Fruit fly (Drosophila melanogaster): ENCODE data around the gene tefu.

The tefu gene

DNA sequence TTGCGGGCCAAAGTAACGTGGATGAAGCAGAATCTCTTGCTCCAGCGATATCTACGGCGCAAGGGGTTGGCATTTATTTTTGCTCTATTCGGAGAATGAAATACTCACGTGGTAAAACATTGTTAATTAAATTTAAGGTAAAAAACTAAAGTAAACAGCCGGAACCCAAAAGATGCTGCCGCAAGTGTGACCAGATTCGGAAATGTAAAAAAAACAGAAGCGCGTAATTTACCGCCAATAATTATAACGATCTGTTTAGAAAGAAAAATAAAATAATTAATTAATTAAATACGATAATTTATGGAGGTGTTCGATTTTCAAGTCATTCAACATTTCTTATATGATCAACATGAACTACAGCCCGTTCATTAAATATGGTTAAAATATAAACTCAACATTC lies 19.1 kb downstream of the tefu start, which contains the start of gene Polr2G:
TSS of gene Polr2G (minus strand) at position 208 of the 400 bp plus-strand sequence.
- TF ChIP-seq CG12605 (GFP tag; IDR thresholded peaks at IDR 0.05) (no peak), CG4496 (GFP tag; IDR thresholded peaks at IDR 0.05) (no peak), CG14655 (GFP tag; optimal IDR thresholded peaks at IDR 0.05) (no peak), CG15710 (tag; optimal IDR thresholded peaks at IDR 0.05) (no peak), CG8301 (tag; optimal IDR thresholded peaks at IDR 0.05) (no peak), fd96Ca (GFP tag; IDR thresholded peaks at IDR 0.05) (no peak), CG13204 (GFP tag; optimal IDR thresholded peaks at IDR 0.05) (no peak), Pif1B (GFP tag; optimal IDR thresholded peaks at IDR 0.05) (no peak), gl (tag; optimal IDR thresholded peaks at IDR 0.05) (no peak), EcR (GFP tag; optimal IDR thresholded peaks at IDR 0.05) (no peak), CG9948 (tag; optimal IDR thresholded peaks at IDR 0.05) (no peak), CG17806 (tag; optimal IDR thresholded peaks at IDR 0.05) (no peak), D1 (tag; optimal IDR thresholded peaks at IDR 0.05) (no peak), Ets98B (GFP tag; IDR thresholded peaks at IDR 0.05) (no peak), CG32121 (GFP tag; IDR thresholded peaks at IDR 0.05) (no peak), rn (GFP tag; IDR thresholded peaks at IDR 0.05) (no peak)

DNA sequence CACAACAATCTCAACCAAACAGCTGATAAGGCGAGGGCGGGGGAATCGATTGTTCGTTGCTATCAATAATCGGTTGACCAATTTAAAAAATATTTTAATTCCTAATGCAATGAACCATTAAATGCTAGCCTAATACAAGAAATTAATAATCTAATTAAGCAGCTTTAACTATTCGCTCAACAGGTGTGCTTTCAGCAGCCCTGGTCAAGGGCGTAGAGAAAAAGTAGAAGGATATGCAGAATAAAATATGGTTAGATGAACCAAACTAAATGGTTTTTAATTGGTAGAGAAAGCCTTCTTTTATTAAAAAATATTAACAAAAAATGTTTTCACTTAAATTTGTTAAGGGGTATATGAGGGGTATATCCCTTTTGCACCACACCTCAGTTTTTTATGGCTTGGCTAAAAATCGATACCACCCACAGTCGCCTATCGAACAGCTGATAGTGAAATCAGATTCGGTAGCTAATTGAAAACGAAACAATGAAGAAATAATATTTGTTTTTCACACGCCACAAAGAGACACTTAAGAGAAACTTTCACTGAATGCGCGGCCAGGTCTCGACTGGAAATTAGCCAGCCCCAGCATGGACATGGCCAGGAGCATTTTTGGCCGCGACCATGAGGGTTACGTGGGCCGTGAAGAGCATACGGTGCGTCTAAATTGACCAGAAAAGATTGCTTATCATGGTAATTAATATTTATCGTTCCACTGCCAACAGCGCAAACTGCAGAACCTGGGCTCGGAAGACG lies 23.0 kb downstream of the tefu start, which contains the start of the genes SIDL and CG12241:
TSS of gene SIDL (minus strand) at position 51 of the 753 bp plus-strand sequence.
TSS of gene CG12241 (plus strand) at position 433 of the 753 bp plus-strand sequence.
- TF ChIP-seq CG15710 (tag; optimal IDR thresholded peaks at IDR 0.05) (peak; percentile 66), CG34367 (tag; optimal IDR thresholded peaks at IDR 0.05) (no peak), gl (tag; optimal IDR thresholded peaks at IDR 0.05) (peak; percentile 77), CG8301 (tag; optimal IDR thresholded peaks at IDR 0.05) (peak; percentile 90), CG9948 (tag; optimal IDR thresholded peaks at IDR 0.05) (peak; percentile 86), CG12605 (GFP tag; IDR thresholded peaks at IDR 0.05) (peak; percentile 97), D1 (tag; optimal IDR thresholded peaks at IDR 0.05) (no peak), rn (GFP tag; IDR thresholded peaks at IDR 0.05) (peak; percentile 98), CG8159 (tag; optimal IDR thresholded peaks at IDR 0.05) (peak; percentile 93), Snoo (tag; optimal IDR thresholded peaks at IDR 0.05) (peak; percentile 95), Ets98B (GFP tag; IDR thresholded peaks at IDR 0.05) (peak; percentile 98), CG13204 (GFP tag; optimal IDR thresholded peaks at IDR 0.05) (no peak), CG14655 (GFP tag; optimal IDR thresholded peaks at IDR 0.05) (no peak), CG32121 (GFP tag; IDR thresholded peaks at IDR 0.05) (peak; percentile 97), CG17806 (tag; optimal IDR thresholded peaks at IDR 0.05) (peak; percentile 92), CG10348 (GFP tag; IDR thresholded peaks at IDR 0.05) (no peak), CG4496 (GFP tag; IDR thresholded peaks at IDR 0.05) (peak; percentile 99), fd96Ca (GFP tag; IDR thresholded peaks at IDR 0.05) (peak; percentile 96), Pif1B (GFP tag; optimal IDR thresholded peaks at IDR 0.05) (no peak), EcR (GFP tag; optimal IDR thresholded peaks at IDR 0.05) (no peak), Pif1A (GFP tag; optimal IDR thresholded peaks at IDR 0.05) (no peak)

DNA sequence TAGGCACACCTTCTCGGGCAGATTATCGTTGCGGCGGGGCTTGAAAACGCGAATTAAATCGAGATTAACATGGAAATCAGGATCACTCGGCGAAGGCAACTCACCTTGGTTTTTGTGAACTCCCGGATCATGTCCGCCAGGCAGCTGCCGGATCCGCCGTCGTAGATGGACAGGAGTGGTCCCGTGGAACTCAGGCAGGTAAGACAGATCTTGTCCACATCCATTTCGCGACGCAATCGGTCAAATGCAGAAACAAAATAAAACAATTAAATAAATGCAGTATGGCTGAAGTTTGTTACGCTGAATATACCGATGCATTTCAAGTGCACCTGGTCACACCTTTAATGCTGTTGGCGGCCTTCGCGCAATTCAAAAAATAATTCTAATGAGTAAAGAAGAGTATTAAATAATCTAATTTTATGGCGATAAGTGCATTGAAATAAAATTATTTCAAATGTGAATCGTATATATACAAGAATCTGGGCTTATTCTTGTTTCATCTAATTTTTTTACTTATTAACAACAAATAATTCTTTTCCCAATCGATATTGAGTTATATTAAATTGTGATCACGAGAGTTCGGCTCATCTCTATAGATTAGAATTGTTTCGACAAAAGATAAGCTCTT lies 28.6 kb downstream of the tefu start, which contains the start of the genes CG6654 and CG4210:
TSS of gene CG6654 (minus strand) at position 297 of the 628 bp plus-strand sequence.
TSS of gene CG4210 (plus strand) at position 613 of the 628 bp plus-strand sequence.
- TF ChIP-seq Pif1B (GFP tag; optimal IDR thresholded peaks at IDR 0.05) (no peak), Snoo (tag; optimal IDR thresholded peaks at IDR 0.05) (no peak), CG13204 (GFP tag; optimal IDR thresholded peaks at IDR 0.05) (no peak), CG4496 (GFP tag; IDR thresholded peaks at IDR 0.05) (no peak), CG12605 (GFP tag; IDR thresholded peaks at IDR 0.05) (no peak), CG9948 (tag; optimal IDR thresholded peaks at IDR 0.05) (no peak), CG17806 (tag; optimal IDR thresholded peaks at IDR 0.05) (no peak), CG8301 (tag; optimal IDR thresholded peaks at IDR 0.05) (no peak), D1 (tag; optimal IDR thresholded peaks at IDR 0.05) (no peak), CG8159 (tag; optimal IDR thresholded peaks at IDR 0.05) (no peak), fd96Ca (GFP tag; IDR thresholded peaks at IDR 0.05) (no peak), CG14655 (GFP tag; optimal IDR thresholded peaks at IDR 0.05) (no peak), CG10348 (GFP tag; IDR thresholded peaks at IDR 0.05) (no peak), EcR (GFP tag; optimal IDR thresholded peaks at IDR 0.05) (no peak), CG32121 (GFP tag; IDR thresholded peaks at IDR 0.05) (no peak), rn (GFP tag; IDR thresholded peaks at IDR 0.05) (no peak), Pif1A (GFP tag; optimal IDR thresholded peaks at IDR 0.05) (no peak)

DNA sequence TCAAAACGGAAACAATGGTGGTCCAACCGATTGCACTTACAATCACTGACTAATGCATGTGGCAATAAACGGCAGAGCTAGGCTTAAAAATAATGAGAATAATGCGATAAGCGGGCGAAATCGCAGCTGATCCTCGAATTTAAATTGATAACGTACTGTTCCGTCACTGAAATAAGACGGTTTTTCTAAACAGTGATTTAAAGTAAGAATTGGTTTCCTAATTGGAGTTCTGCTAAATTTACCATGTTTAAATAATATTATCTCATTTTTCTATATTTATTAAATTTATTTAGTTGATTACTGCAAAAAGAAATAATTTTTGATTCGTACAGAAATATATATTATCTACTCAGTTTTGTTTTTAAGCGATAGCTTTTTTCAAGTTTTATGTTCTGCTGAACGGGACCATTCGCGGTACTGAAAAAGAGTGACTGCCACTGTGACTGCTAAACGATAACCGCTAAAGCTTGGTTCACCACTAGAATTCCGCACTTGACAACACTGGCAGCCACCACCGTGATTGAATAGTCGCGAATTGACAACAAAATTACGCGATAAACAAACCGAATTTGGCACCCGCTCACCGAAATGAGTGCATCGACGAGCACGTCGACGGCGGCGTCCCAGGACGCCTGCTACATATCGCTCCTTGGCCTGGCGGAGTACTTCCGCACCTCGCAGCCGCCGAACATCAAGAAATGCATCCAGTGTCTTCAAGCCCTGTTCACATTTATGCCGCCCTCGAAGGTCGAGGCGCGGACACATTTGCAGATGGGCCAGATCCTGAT lies 33.1 kb downstream of the tefu start, which contains the start of the genes Spn88Eb and Mau2:
TSS of gene Spn88Eb (minus strand) at position 51 of the 788 bp plus-strand sequence.
TSS of gene Mau2 (plus strand) at position 493 of the 788 bp plus-strand sequence.
- no peak for TF ChIP-seq CG9948 (tag; optimal IDR thresholded peaks at IDR 0.05)
- TF ChIP-seq Pif1B (GFP tag; optimal IDR thresholded peaks at IDR 0.05), result no peak
- no peak for TF ChIP-seq CG17806 (tag; optimal IDR thresholded peaks at IDR 0.05)
- peak; percentile 71 for TF ChIP-seq CG4496 (GFP tag; IDR thresholded peaks at IDR 0.05)
- TF ChIP-seq CG34367 (tag; optimal IDR thresholded peaks at IDR 0.05), result no peak
- TF ChIP-seq rn (GFP tag; IDR thresholded peaks at IDR 0.05), result peak; percentile 32; the same call in 1 of the 2 replicates
- no peak for TF ChIP-seq CG10348 (GFP tag; IDR thresholded peaks at IDR 0.05)
- TF ChIP-seq fd96Ca (GFP tag; IDR thresholded peaks at IDR 0.05), result peak; percentile 68; the same call in 2 of the 3 replicates
- peak; percentile 32 for TF ChIP-seq CG15710 (tag; optimal IDR thresholded peaks at IDR 0.05)
- TF ChIP-seq Ets98B (GFP tag; IDR thresholded peaks at IDR 0.05), result peak; percentile 68
- TF ChIP-seq Pif1A (GFP tag; optimal IDR thresholded peaks at IDR 0.05), result no peak
- peak; percentile 34 for TF ChIP-seq Snoo (tag; optimal IDR thresholded peaks at IDR 0.05)
- TF ChIP-seq EcR (GFP tag; optimal IDR thresholded peaks at IDR 0.05), result no peak
- no peak for TF ChIP-seq gl (tag; optimal IDR thresholded peaks at IDR 0.05)
- TF ChIP-seq CG14655 (GFP tag; optimal IDR thresholded peaks at IDR 0.05), result no peak
- TF ChIP-seq D1 (tag; optimal IDR thresholded peaks at IDR 0.05), result no peak
- TF ChIP-seq CG12605 (GFP tag; IDR thresholded peaks at IDR 0.05), result no peak; the same call in 1 of the 2 replicates
- no peak for TF ChIP-seq CG13204 (GFP tag; optimal IDR thresholded peaks at IDR 0.05)
- no peak for TF ChIP-seq CG8301 (tag; optimal IDR thresholded peaks at IDR 0.05)
- 0 out of 2 replicates have a peak, but pooled peaks have one; percentile 24 for TF ChIP-seq CG32121 (GFP tag; IDR thresholded peaks at IDR 0.05)
- TF ChIP-seq CG8159 (tag; optimal IDR thresholded peaks at IDR 0.05), result no peak

All from whole organism, pupa.